Worm (Caenorhabditis elegans): ENCODE data around the gene ttr-33.

ttr-33 gene

ce11 chrV:7853900-7854299 lies 16.2 kb upstream of the ttr-33 start:
- TF ChIP-seq lsy-2 (tag; optimal IDR thresholded peaks at IDR 0.05) (no peak), nhr-12 (tag; optimal IDR thresholded peaks at IDR 0.05) (no peak), elt-1 (tag; optimal IDR thresholded peaks at IDR 0.05; ENCODE audit: borderline replicate concordance, insufficient read depth) (no peak), mep-1 (tag; optimal IDR thresholded peaks at IDR 0.05) (peak; percentile 27), ceh-43 (GFP tag; optimal IDR thresholded peaks at IDR 0.05) (no peak), blmp-1 (tag; optimal IDR thresholded peaks at IDR 0.05) (no peak), sptf-1 (tag; optimal IDR thresholded peaks at IDR 0.05) (no peak), ces-1 (GFP tag; optimal IDR thresholded peaks at IDR 0.05) (peak; percentile 11), elt-3 (tag; optimal IDR thresholded peaks at IDR 0.05) (no peak), M03D4.4 (tag; optimal IDR thresholded peaks at IDR 0.05) (no peak)

ce11 chrV:7852078-7852477 lies 14.4 kb upstream of the ttr-33 start:
- no peak for TF ChIP-seq snpc-4 (tag; optimal IDR thresholded peaks at IDR 0.05)
- no peak for TF ChIP-seq zip-8 (tag; optimal IDR thresholded peaks at IDR 0.05)
- no peak for TF ChIP-seq blmp-1 (tag; optimal IDR thresholded peaks at IDR 0.05)
- no peak for TF ChIP-seq ces-1 (GFP tag; optimal IDR thresholded peaks at IDR 0.05)
- TF ChIP-seq mab-5 (tag; optimal IDR thresholded peaks at IDR 0.05) = no peak
- TF ChIP-seq mls-2 (tag; optimal IDR thresholded peaks at IDR 0.05) = no peak
- no peak for TF ChIP-seq flh-1 (GFP tag; optimal IDR thresholded peaks at IDR 0.05)
- no peak for TF ChIP-seq ceh-83 (GFP tag; optimal IDR thresholded peaks at IDR 0.05)
- no peak for TF ChIP-seq nhr-2 (tag; optimal IDR thresholded peaks at IDR 0.05)
- TF ChIP-seq mep-1 (tag; optimal IDR thresholded peaks at IDR 0.05) = no peak
- TF ChIP-seq unc-39 (tag; optimal IDR thresholded peaks at IDR 0.05) = no peak
- TF ChIP-seq nhr-76 (tag; optimal IDR thresholded peaks at IDR 0.05) = no peak
- TF ChIP-seq hlh-1 (tag; optimal IDR thresholded peaks at IDR 0.05) = no peak
- no peak for TF ChIP-seq tbx-8 (GFP tag; optimal IDR thresholded peaks at IDR 0.05)
- TF ChIP-seq lsy-2 (tag; optimal IDR thresholded peaks at IDR 0.05) = no peak
- TF ChIP-seq nhr-237 (tag; optimal IDR thresholded peaks at IDR 0.05) = no peak
- no peak for TF ChIP-seq unc-120 (tag; optimal IDR thresholded peaks at IDR 0.05; ENCODE audit: poor library complexity, severe bottlenecking)
- no peak for TF ChIP-seq elt-3 (tag; optimal IDR thresholded peaks at IDR 0.05)

- TF ChIP-seq nhr-76 (tag; optimal IDR thresholded peaks at IDR 0.05) (no peak), hlh-1 (tag; optimal IDR thresholded peaks at IDR 0.05) (no peak), sptf-1 (tag; optimal IDR thresholded peaks at IDR 0.05) (peak; percentile 56), cnd-1 (tag; optimal IDR thresholded peaks at IDR 0.05) (no peak), zip-8 (tag; optimal IDR thresholded peaks at IDR 0.05) (no peak)
Observed at ce11 chrV:7848251-7848650, 10.5 kb upstream of the ttr-33 start.

- TF ChIP-seq pha-4 (tag; optimal IDR thresholded peaks at IDR 0.05) (peak; percentile 62), ceh-43 (GFP tag; optimal IDR thresholded peaks at IDR 0.05) (no peak)
Observed at ce11 chrV:7847687-7848086, 10.0 kb upstream of the ttr-33 start.

ce11 chrV:7847170-7847569 lies 9.5 kb upstream of the ttr-33 start, which contains the start of gene memo-1:
Gene memo-1, minus strand, starts transcription at chrV:7847171.
- no peak for TF ChIP-seq nhr-12 (tag; optimal IDR thresholded peaks at IDR 0.05)
- TF ChIP-seq unc-120 (tag; optimal IDR thresholded peaks at IDR 0.05; ENCODE audit: poor library complexity, severe bottlenecking) = no peak
- TF ChIP-seq lin-13 (tag; optimal IDR thresholded peaks at IDR 0.05) = no peak
- no peak for TF ChIP-seq bed-3 (GFP tag; optimal IDR thresholded peaks at IDR 0.05)
- TF ChIP-seq sptf-1 (tag; optimal IDR thresholded peaks at IDR 0.05) = no peak
- no peak for TF ChIP-seq nhr-28 (tag; optimal IDR thresholded peaks at IDR 0.05)
- no peak for TF ChIP-seq ceh-43 (GFP tag; optimal IDR thresholded peaks at IDR 0.05)
- no peak for TF ChIP-seq M03D4.4 (tag; optimal IDR thresholded peaks at IDR 0.05)
- TF ChIP-seq lin-32 (GFP tag; optimal IDR thresholded peaks at IDR 0.05) = no peak
- TF ChIP-seq mab-5 (tag; optimal IDR thresholded peaks at IDR 0.05) = no peak
- no peak for TF ChIP-seq elt-3 (tag; optimal IDR thresholded peaks at IDR 0.05)
- no peak for TF ChIP-seq ceh-83 (GFP tag; optimal IDR thresholded peaks at IDR 0.05)
- no peak for TF ChIP-seq pha-4 (tag; optimal IDR thresholded peaks at IDR 0.05)

- TF ChIP-seq drap-1 (GFP tag; optimal IDR thresholded peaks at IDR 0.05) (no peak), ham-2 (GFP tag; optimal IDR thresholded peaks at IDR 0.05) (no peak), sem-2 (GFP tag; optimal IDR thresholded peaks at IDR 0.05) (no peak), mls-2 (tag; optimal IDR thresholded peaks at IDR 0.05) (no peak), ces-1 (GFP tag; optimal IDR thresholded peaks at IDR 0.05) (no peak), elt-1 (tag; optimal IDR thresholded peaks at IDR 0.05; ENCODE audit: borderline replicate concordance, insufficient read depth) (no peak), flh-1 (GFP tag; optimal IDR thresholded peaks at IDR 0.05) (no peak), sptf-1 (tag; optimal IDR thresholded peaks at IDR 0.05) (no peak), lin-32 (GFP tag; optimal IDR thresholded peaks at IDR 0.05) (no peak), nhr-12 (tag; optimal IDR thresholded peaks at IDR 0.05) (no peak), snpc-4 (tag; optimal IDR thresholded peaks at IDR 0.05) (no peak), elt-3 (tag; optimal IDR thresholded peaks at IDR 0.05) (no peak), nhr-2 (tag; optimal IDR thresholded peaks at IDR 0.05) (no peak), nhr-237 (tag; optimal IDR thresholded peaks at IDR 0.05) (no peak), blmp-1 (tag; optimal IDR thresholded peaks at IDR 0.05) (no peak), ceh-43 (GFP tag; optimal IDR thresholded peaks at IDR 0.05) (no peak), unc-39 (tag; optimal IDR thresholded peaks at IDR 0.05) (no peak)
Observed at ce11 chrV:7842228-7842627, 4.5 kb upstream of the ttr-33 start, which contains the start of gene grd-8. Gene grd-8, plus strand, starts transcription at chrV:7842528.
